Fruit fly (Drosophila melanogaster) whole organism, embryonic: ENCODE measurements around the gene CG32271.

Experiments
- ATbp ChIP-seq: fragments of 200-800 bp; sonication (Bioruptor generic); optimal IDR thresholded peaks from 2 replicates; lab custom pipeline; 2017; ENCODE audit warnings: missing biosample characterization, mild to moderate bottlenecking, missing genetic modification characterization, missing genetic modification reagents
- CG10366 ChIP-seq: fragments of 200-800 bp; sonication (Bioruptor generic); IDR thresholded peaks from 2 replicates; pipeline ENCODE4 v1.3.6; 2022; ENCODE audit warnings: missing biosample characterization, missing genetic modification characterization
- CG10979 ChIP-seq: fragments of 200-800 bp; sonication (Bioruptor generic); optimal IDR thresholded peaks from 2 replicates; lab custom pipeline; 2018; ENCODE audit warnings: missing biosample characterization, mild to moderate bottlenecking, missing genetic modification characterization, moderate library complexity
- CG11398 ChIP-seq: fragments of 200-800 bp; sonication (Bioruptor generic); optimal IDR thresholded peaks from 2 replicates; lab custom pipeline; 2016; ENCODE audit warnings: missing biosample characterization, missing genetic modification characterization
- CG11560 ChIP-seq: fragments of 200-800 bp; sonication (Bioruptor generic); IDR thresholded peaks from 3 replicates; pipeline ENCODE4 v1.3.6; 2022; ENCODE audit warnings: missing biosample characterization, missing genetic modification characterization
- CG12391 ChIP-seq: fragments of 200-800 bp; sonication (Bioruptor generic); optimal IDR thresholded peaks from 3 replicates; lab custom pipeline; 2018; ENCODE audit warnings: missing biosample characterization, mild to moderate bottlenecking, missing genetic modification characterization, moderate library complexity
- CG16779 ChIP-seq: fragments of 200-800 bp; sonication (Bioruptor generic); IDR thresholded peaks from 2 replicates; pipeline ENCODE4 v1.3.6; 2022; ENCODE audit warnings: missing biosample characterization, missing genetic modification characterization
- CG16815 ChIP-seq: fragments of 200-800 bp; sonication (Bioruptor generic); optimal IDR thresholded peaks from 3 replicates; lab custom pipeline; 2017; ENCODE audit warnings: missing biosample characterization, mild to moderate bottlenecking, missing genetic modification characterization
- CG17385 ChIP-seq: fragments of 200-800 bp; sonication (Bioruptor generic); optimal IDR thresholded peaks from 3 replicates; lab custom pipeline; 2018; ENCODE audit warnings: missing biosample characterization, mild to moderate bottlenecking, missing genetic modification characterization
- CG17802 ChIP-seq: fragments of 200-800 bp; sonication (Bioruptor generic); optimal IDR thresholded peaks from 2 replicates; lab custom pipeline; 2018; ENCODE audit warnings: missing biosample characterization, mild to moderate bottlenecking, missing genetic modification characterization, moderate library complexity
- CG18262 ChIP-seq: fragments of 200-800 bp; optimal IDR thresholded peaks from 3 replicates; lab custom pipeline; 2019; ENCODE audit warnings: missing biosample characterization, mild to moderate bottlenecking, missing genetic modification characterization, moderate library complexity
- CG2202 ChIP-seq: fragments of 200-800 bp; sonication (Bioruptor generic); optimal IDR thresholded peaks from 2 replicates; lab custom pipeline; 2018; ENCODE audit warnings: missing biosample characterization, mild to moderate bottlenecking, missing genetic modification characterization
- CG31441 ChIP-seq: fragments of 200-800 bp; sonication (Bioruptor generic); IDR thresholded peaks from 2 replicates; pipeline ENCODE4 v1.3.6; 2022; ENCODE audit warnings: missing biosample characterization, missing genetic modification characterization
- CG5953 ChIP-seq: fragments of 200-800 bp; sonication (Bioruptor generic); IDR thresholded peaks from 2 replicates; pipeline ENCODE4 v1.3.6; 2022; ENCODE audit warnings: missing biosample characterization, missing genetic modification characterization
- CG6272 ChIP-seq: fragments of 200-800 bp; sonication (Bioruptor generic); IDR thresholded peaks from 2 replicates; pipeline ENCODE4 v1.3.6; 2022; ENCODE audit warnings: missing biosample characterization, missing genetic modification characterization
- CG6791 ChIP-seq: fragments of 200-800 bp; sonication (Bioruptor generic); IDR thresholded peaks from 3 replicates; pipeline ENCODE4 v1.3.6; 2022; ENCODE audit warnings: missing biosample characterization, missing genetic modification characterization; ENCODE audit not compliant: partially characterized antibody
- CG8359 ChIP-seq: fragments of 200-800 bp; sonication (Bioruptor generic); optimal IDR thresholded peaks from 2 replicates; lab custom pipeline; 2017; ENCODE audit warnings: missing biosample characterization, mild to moderate bottlenecking, missing genetic modification characterization, borderline replicate concordance
- CG9817 ChIP-seq: fragments of 200-800 bp; sonication (Bioruptor generic); optimal IDR thresholded peaks from 2 replicates; lab custom pipeline; 2018; ENCODE audit warnings: missing biosample characterization, mild to moderate bottlenecking, missing genetic modification characterization, moderate library complexity
- CkIIα-i1 ChIP-seq: fragments of 200-800 bp; sonication (Bioruptor generic); IDR thresholded peaks from 2 replicates; pipeline ENCODE4 v1.3.6; 2022; ENCODE audit warnings: missing biosample characterization, missing genetic modification characterization
- Doc2 ChIP-seq: fragments of 200-800 bp; sonication (Bioruptor generic); IDR thresholded peaks from 2 replicates; pipeline ENCODE4 v1.3.6; 2022; ENCODE audit warnings: missing biosample characterization, missing genetic modification characterization
- Ets65A ChIP-seq: fragments of 200-800 bp; sonication (Bioruptor generic); peaks from one replicate; lab custom pipeline; 2016; ENCODE audit warnings: missing biosample characterization, missing genetic modification characterization
- H15 ChIP-seq: fragments of 200-800 bp; sonication (Bioruptor generic); IDR thresholded peaks from 3 replicates; pipeline ENCODE4 v1.3.6; 2022; ENCODE audit warnings: missing biosample characterization, missing genetic modification characterization
- HLH4C ChIP-seq: fragments of 200-800 bp; sonication (Bioruptor generic); IDR thresholded peaks from 3 replicates; pipeline ENCODE4 v1.3.6; 2022; ENCODE audit warnings: missing biosample characterization, missing genetic modification characterization; ENCODE audit not compliant: partially characterized antibody
- Hr78 ChIP-seq, 2 experiments: fragments of 200-800 bp in 1 of 2; fragments of >200 bp in 1 of 2; sonication (Bioruptor generic) in 1 of 2; optimal IDR thresholded peaks; 2 replicates each; lab custom pipeline; 2017 to 2019; ENCODE audit warnings: missing biosample characterization in 2 of 2, missing genetic modification characterization in 2 of 2, mild to moderate bottlenecking in 1 of 2, moderate library complexity in 1 of 2
- MBD-R2 ChIP-seq: fragments of 200-800 bp; sonication (Bioruptor generic); IDR thresholded peaks from 2 replicates; pipeline ENCODE4 v1.3.6; 2022; ENCODE audit warnings: missing biosample characterization, missing genetic modification characterization
- Mrtf ChIP-seq: fragments of 200-800 bp; sonication (Bioruptor generic); IDR thresholded peaks from 3 replicates; pipeline ENCODE4 v1.3.6; 2022; ENCODE audit warnings: missing biosample characterization, missing genetic modification characterization
- Myb ChIP-seq: fragments of 200-800 bp; sonication (Bioruptor generic); optimal IDR thresholded peaks from 2 replicates; lab custom pipeline; 2016; ENCODE audit warnings: missing biosample characterization, missing genetic modification characterization
- Ptx1 ChIP-seq: fragments of 200-800 bp; sonication (Bioruptor generic); IDR thresholded peaks from 2 replicates; pipeline ENCODE4 v1.3.6; 2022; ENCODE audit warnings: missing biosample characterization, missing genetic modification characterization
- Ravus ChIP-seq: fragments of 200-800 bp; sonication (Bioruptor generic); IDR thresholded peaks from 2 replicates; pipeline ENCODE4 v1.3.6; 2022; ENCODE audit warnings: missing biosample characterization, missing genetic modification characterization
- Spps ChIP-seq: fragments of 200-800 bp; sonication (Bioruptor generic); optimal IDR thresholded peaks from 2 replicates; lab custom pipeline; 2018; ENCODE audit warnings: missing biosample characterization, mild to moderate bottlenecking, missing genetic modification characterization
- Sry-β ChIP-seq: fragments of 200-800 bp; sonication (Bioruptor generic); optimal IDR thresholded peaks from 2 replicates; lab custom pipeline; 2018; ENCODE audit warnings: missing biosample characterization, mild to moderate bottlenecking, missing genetic modification characterization, moderate library complexity
- Sry-δ ChIP-seq: fragments of 200-800 bp; sonication (Bioruptor generic); optimal IDR thresholded peaks from 2 replicates; lab custom pipeline; 2016; ENCODE audit warnings: missing biosample characterization, missing genetic modification characterization
- Ssrp ChIP-seq: fragments of 200-800 bp; sonication (Bioruptor generic); optimal IDR thresholded peaks from 2 replicates; lab custom pipeline; 2018; ENCODE audit warnings: missing biosample characterization, mild to moderate bottlenecking, missing genetic modification characterization, moderate library complexity
- crp ChIP-seq, 2 experiments: fragments of 200-800 bp; sonication (Bioruptor generic); optimal IDR thresholded peaks; 2 replicates in 1 of 2; 3 replicates in 1 of 2; lab custom pipeline; 2017; ENCODE audit warnings: missing biosample characterization in 2 of 2, missing genetic modification characterization in 2 of 2, mild to moderate bottlenecking in 1 of 2, moderate library complexity in 1 of 2
- gcm2 ChIP-seq: fragments of 200-800 bp; sonication (Bioruptor generic); optimal IDR thresholded peaks from 2 replicates; lab custom pipeline; 2016; ENCODE audit warnings: missing biosample characterization, missing genetic modification characterization
- gem ChIP-seq: fragments of 200-800 bp; sonication (Bioruptor generic); optimal IDR thresholded peaks from 2 replicates; lab custom pipeline; 2019; ENCODE audit warnings: missing biosample characterization, mild to moderate bottlenecking, missing genetic modification characterization, moderate library complexity
- hkb ChIP-seq, 2 experiments: fragments of 200-800 bp in 1 of 2; fragments of >200 bp in 1 of 2; sonication (Bioruptor generic) in 1 of 2; IDR thresholded peaks in 1 of 2; optimal IDR thresholded peaks in 1 of 2; 2 replicates each; pipeline versions ENCODE4 v1.3.6 to Lab custom; 2017 to 2022; ENCODE audit warnings: missing biosample characterization in 1 of 2, missing genetic modification characterization in 1 of 2
- ind ChIP-seq: fragments of 200-800 bp; sonication (Bioruptor generic); optimal IDR thresholded peaks from 3 replicates; lab custom pipeline; 2016; ENCODE audit warnings: missing biosample characterization, missing genetic modification characterization
- knrl ChIP-seq: fragments of 200-800 bp; sonication (Bioruptor generic); IDR thresholded peaks from 3 replicates; pipeline ENCODE4 v1.3.6; 2022; ENCODE audit warnings: missing biosample characterization, missing genetic modification characterization; ENCODE audit not compliant: partially characterized antibody
- lilli ChIP-seq: fragments of 200-800 bp; sonication (Bioruptor generic); optimal IDR thresholded peaks from 3 replicates; lab custom pipeline; 2016; ENCODE audit warnings: missing biosample characterization, missing genetic modification characterization
- ranshi ChIP-seq: fragments of 200-800 bp; sonication (Bioruptor generic); IDR thresholded peaks from 2 replicates; pipeline ENCODE4 v1.3.6; 2022; ENCODE audit warnings: missing biosample characterization, missing genetic modification characterization
- rib ChIP-seq: fragments of 200-800 bp; sonication (Bioruptor generic); IDR thresholded peaks from 2 replicates; pipeline ENCODE4 v1.3.6; 2022; ENCODE audit warnings: missing biosample characterization, missing genetic modification characterization
- sens-2 ChIP-seq: fragments of 200-800 bp; sonication (Bioruptor generic); IDR thresholded peaks from 2 replicates; pipeline ENCODE4 v1.3.6; 2022; ENCODE audit warnings: missing biosample characterization, missing genetic modification characterization
- sisA ChIP-seq: fragments of 200-800 bp; sonication (Bioruptor generic); IDR thresholded peaks from 2 replicates; pipeline ENCODE4 v1.3.6; 2022; ENCODE audit warnings: missing biosample characterization, missing genetic modification characterization
- stwl ChIP-seq: fragments of 200-800 bp; sonication (Bioruptor generic); optimal IDR thresholded peaks from 3 replicates; lab custom pipeline; 2018; ENCODE audit warnings: missing biosample characterization, mild to moderate bottlenecking, missing genetic modification characterization, moderate library complexity
- tna ChIP-seq: fragments of 200-800 bp; sonication (Bioruptor generic); IDR thresholded peaks from 2 replicates; pipeline ENCODE4 v1.3.6; 2022; ENCODE audit warnings: missing biosample characterization, missing genetic modification characterization; ENCODE audit not compliant: partially characterized antibody
- twi ChIP-seq: fragments of 200-800 bp; optimal IDR thresholded peaks from 2 replicates; lab custom pipeline; 2019; ENCODE audit warnings: missing biosample characterization, mild to moderate bottlenecking, missing genetic modification characterization, moderate library complexity
- unpg ChIP-seq: fragments of 200-800 bp; sonication (Bioruptor generic); optimal IDR thresholded peaks from 3 replicates; lab custom pipeline; 2018; ENCODE audit warnings: missing biosample characterization, mild to moderate bottlenecking, missing genetic modification characterization, moderate library complexity
- usp ChIP-seq: fragments of >200 bp; optimal IDR thresholded peaks from 2 replicates; lab custom pipeline; 2017; ENCODE audit warnings: missing biosample characterization, missing genetic modification characterization
- z ChIP-seq: fragments of 200-800 bp; sonication (Bioruptor generic); IDR thresholded peaks from 3 replicates; pipeline ENCODE4 v1.3.6; 2022; ENCODE audit warnings: missing biosample characterization, missing genetic modification characterization

CG32271 gene

DNA sequence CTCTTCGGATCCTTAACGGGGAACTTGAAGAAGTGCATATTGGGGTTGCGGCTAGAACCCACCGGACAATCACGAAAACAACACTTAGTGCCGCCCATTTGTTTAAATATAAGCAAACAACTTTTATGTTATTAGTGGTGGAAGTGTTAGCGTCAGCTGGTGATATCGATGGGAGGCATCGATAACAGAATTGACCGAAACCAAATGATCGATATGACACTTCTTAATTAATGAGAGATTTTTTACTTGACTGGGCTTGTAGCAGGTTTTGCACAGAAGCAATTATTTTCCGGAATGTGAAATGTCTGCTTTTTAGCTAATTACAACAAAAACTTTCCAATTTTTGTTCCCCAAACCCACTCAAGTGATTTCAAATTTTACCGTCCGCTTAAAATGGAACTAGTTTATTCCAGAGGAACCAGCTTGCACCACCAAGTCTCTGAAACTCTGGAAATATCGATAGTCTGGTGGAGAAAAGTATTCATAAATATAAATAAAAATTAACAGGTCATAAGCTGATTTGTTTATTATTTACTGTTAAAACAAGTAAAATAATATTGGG lies 10.5 kb downstream of the CG32271 start, which contains the start of gene CG14965 (continued):
- peak in 1 of 2 experiments; percentile 81 for TF ChIP-seq crp (GFP tag; optimal IDR thresholded peaks at IDR 0.05; lab: Kevin White, UChicago)
- TF ChIP-seq rib, result no peak
- no peak for TF ChIP-seq CG10366 (GFP tag; lab: Robert Waterston, UW)
- no peak for TF ChIP-seq CG17385 (GFP tag; lab: Kevin White, UChicago)
- no peak for TF ChIP-seq CG12391
- no peak for TF ChIP-seq CG16779
- peak; percentile 91 for TF ChIP-seq HLH4C (GFP tag; lab: Robert Waterston, UW)
- no peak for TF ChIP-seq CG5953
- TF ChIP-seq gcm2 (GFP tag; lab: Kevin White, UChicago), result no peak
- peak; percentile 34 for TF ChIP-seq hkb (optimal IDR thresholded peaks at IDR 0.05; lab: Kevin White, UChicago)
- no peak for TF ChIP-seq hkb (GFP tag; IDR thresholded peaks at IDR 0.05; lab: Robert Waterston, UW)
- no peak for TF ChIP-seq CG8359 (GFP tag; lab: Kevin White, UChicago)
- TF ChIP-seq CG18262 (tag; lab: Kevin White, UChicago), result no peak
- no peak for TF ChIP-seq CkIIα-i1 (GFP tag; lab: Robert Waterston, UW)
- peak; percentile 94 for TF ChIP-seq Myb (GFP tag; lab: Kevin White, UChicago)
- no peak for TF ChIP-seq Spps
- no peak for TF ChIP-seq CG9817 (tag; lab: Kevin White, UChicago)
- no peak for TF ChIP-seq ATbp (GFP tag; lab: Kevin White, UChicago)
- TF ChIP-seq Sry-β, result no peak
- peak; percentile 91 for TF ChIP-seq knrl (GFP tag; lab: Robert Waterston, UW)
- TF ChIP-seq Ptx1 (GFP tag; lab: Robert Waterston, UW), result no peak
- TF ChIP-seq CG10979, result no peak
- no peak for TF ChIP-seq Ravus (GFP tag; lab: Robert Waterston, UW)
- TF ChIP-seq CG16815 (GFP tag; lab: Kevin White, UChicago), result no peak
- TF ChIP-seq ind (GFP tag; lab: Kevin White, UChicago), result no peak
- no peak for TF ChIP-seq Doc2
- TF ChIP-seq twi (tag; lab: Kevin White, UChicago), result no peak
- TF ChIP-seq stwl (tag; lab: Kevin White, UChicago), result no peak
- TF ChIP-seq gem (tag; lab: Kevin White, UChicago), result no peak
- no peak for TF ChIP-seq Mrtf (GFP tag; lab: Robert Waterston, UW)
- TF ChIP-seq tna (GFP tag; lab: Robert Waterston, UW), result peak; percentile 78
- TF ChIP-seq sens-2 (GFP tag; lab: Robert Waterston, UW), result no peak
- no peak for TF ChIP-seq H15 (GFP tag; lab: Robert Waterston, UW)
- TF ChIP-seq CG6791 (GFP tag; lab: Robert Waterston, UW), result peak; percentile 86
- peak; percentile 62 for TF ChIP-seq MBD-R2 (GFP tag; lab: Robert Waterston, UW)
- no peak for TF ChIP-seq CG31441 (GFP tag; lab: Robert Waterston, UW)
- TF ChIP-seq lilli (GFP tag; lab: Kevin White, UChicago), result no peak
- no peak for TF ChIP-seq CG17802 (tag; lab: Kevin White, UChicago)
- TF ChIP-seq Ets65A, result peak; percentile 73
- TF ChIP-seq Ssrp (tag; lab: Kevin White, UChicago), result no peak
- TF ChIP-seq Hr78 (GFP tag; optimal IDR thresholded peaks at IDR 0.05; lab: Kevin White, UChicago), result no peak
- peak; percentile 95 for TF ChIP-seq Sry-δ (GFP tag; lab: Kevin White, UChicago)
- no peak for TF ChIP-seq usp (GFP tag; lab: Kevin White, UChicago)
- TF ChIP-seq z (GFP tag; lab: Robert Waterston, UW), result no peak
- TF ChIP-seq CG2202, result no peak
- TF ChIP-seq CG11398 (GFP tag; lab: Kevin White, UChicago), result no peak
- no peak for TF ChIP-seq sisA (GFP tag; lab: Robert Waterston, UW)
- no peak for TF ChIP-seq ranshi
- peak; percentile 30; the same call in 1 of the 2 replicates for TF ChIP-seq CG6272 (GFP tag; lab: Robert Waterston, UW)
- no peak for TF ChIP-seq unpg (GFP tag; lab: Kevin White, UChicago)
- TF ChIP-seq CG11560 (tag; lab: Robert Waterston, UW), result no peak
